Worm (Caenorhabditis elegans) whole organism, L3 larva: ENCODE measurements around the gene srb-16.

Experiments used
- egl-27 ChIP-seq: sonication (generic microtip); optimal IDR thresholded peaks from 4 replicates; lab custom pipeline; 2017; ENCODE audit warnings: missing biosample characterization, missing genetic modification reagents, missing genetic modification characterization
- fos-1 ChIP-seq: fragments of 150-350 bp; optimal IDR thresholded peaks from 2 replicates; lab custom pipeline; 2014; ENCODE audit warnings: missing biosample characterization, missing genetic modification characterization
- nhr-11 ChIP-seq: fragments of 150-350 bp; optimal IDR thresholded peaks from 2 replicates; lab custom pipeline; 2014; ENCODE audit warnings: missing biosample characterization, missing genetic modification characterization
- nhr-237 ChIP-seq: fragments of 150-350 bp; optimal IDR thresholded peaks from 2 replicates; lab custom pipeline; 2014; ENCODE audit warnings: missing biosample characterization, missing genetic modification characterization
- sea-2 ChIP-seq: fragments of 150-350 bp; sonication (generic microtip); optimal IDR thresholded peaks from 4 replicates; lab custom pipeline; 2014; ENCODE audit warnings: missing biosample characterization, missing genetic modification reagents, missing genetic modification characterization
- skn-1 ChIP-seq: fragments of 150-350 bp; optimal IDR thresholded peaks from 2 replicates; lab custom pipeline; 2014; ENCODE audit warnings: missing biosample characterization, missing genetic modification characterization

- TF ChIP-seq sea-2 (no peak), nhr-237 (no peak), egl-27 (tag; lab: Kevin White, UChicago) (no peak), fos-1 (no peak), skn-1 (tag; lab: Kevin White, UChicago) (no peak), nhr-11 (tag; lab: Kevin White, UChicago) (no peak)
Measured at ce11 chrII:5120612-5121011, 30.1 kb downstream of the srb-16 start.
